Worm (Caenorhabditis elegans) whole organism, late embryonic: Measurements from ENCODE around the gene col-81.

Experiments
- T23F11.4 ChIP-seq: fragments of 200-800 bp; sonication (Bioruptor generic); optimal IDR thresholded peaks from 2 replicates; lab custom pipeline; 2018; ENCODE audit warnings: mild to moderate bottlenecking, missing genetic modification characterization, missing compliant biosample characterization
- ama-1 ChIP-seq: fragments of 150-350 bp; optimal IDR thresholded peaks from 2 replicates; lab custom pipeline; 2014
- ceh-22 ChIP-seq: sonication (generic microtip); optimal IDR thresholded peaks from 2 replicates; lab custom pipeline; 2017; ENCODE audit warnings: missing biosample characterization, missing genetic modification characterization
- che-1 ChIP-seq: sonication (generic microtip); optimal IDR thresholded peaks from 2 replicates; lab custom pipeline; 2016; ENCODE audit warnings: mild to moderate bottlenecking, missing genetic modification characterization, missing compliant biosample characterization
- dmd-4 ChIP-seq: sonication (generic microtip); optimal IDR thresholded peaks from 2 replicates; lab custom pipeline; 2016; ENCODE audit warnings: borderline replicate concordance, missing genetic modification characterization, missing compliant biosample characterization
- elt-2 ChIP-seq: sonication (generic microtip); optimal IDR thresholded peaks from 2 replicates; lab custom pipeline; 2016; ENCODE audit warnings: missing genetic modification reagents, missing genetic modification characterization, missing compliant biosample characterization
- fkh-10 ChIP-seq: fragments of 150-350 bp; optimal IDR thresholded peaks from 2 replicates; lab custom pipeline; 2014; ENCODE audit warnings: missing biosample characterization, missing genetic modification reagents, missing genetic modification characterization
- lin-11 ChIP-seq: fragments of 200-800 bp; sonication (Bioruptor generic); optimal IDR thresholded peaks from 2 replicates; lab custom pipeline; 2018; ENCODE audit warnings: mild to moderate bottlenecking, missing genetic modification characterization, missing compliant biosample characterization
- nfya-1 ChIP-seq: sonication (generic microtip); optimal IDR thresholded peaks from 2 replicates; lab custom pipeline; 2017; ENCODE audit warnings: missing genetic modification characterization, mild to moderate bottlenecking, missing compliant biosample characterization, antibody characterized with exemption, moderate library complexity
- npax-4 ChIP-seq: sonication (generic microtip); optimal IDR thresholded peaks from 2 replicates; lab custom pipeline; 2016; ENCODE audit warnings: missing genetic modification characterization, missing compliant biosample characterization
- pha-4 ChIP-seq: fragments of 150-350 bp; optimal IDR thresholded peaks from 2 replicates; lab custom pipeline; 2018; ENCODE audit warnings: missing biosample characterization, missing genetic modification reagents, missing genetic modification characterization
- unc-86 ChIP-seq: sonication (generic microtip); optimal IDR thresholded peaks from 2 replicates; lab custom pipeline; 2016; ENCODE audit warnings: missing genetic modification characterization, missing compliant biosample characterization
- zip-5 ChIP-seq: sonication (generic microtip); optimal IDR thresholded peaks from 2 replicates; lab custom pipeline; 2016; ENCODE audit warnings: missing genetic modification characterization, missing compliant biosample characterization

DNA sequence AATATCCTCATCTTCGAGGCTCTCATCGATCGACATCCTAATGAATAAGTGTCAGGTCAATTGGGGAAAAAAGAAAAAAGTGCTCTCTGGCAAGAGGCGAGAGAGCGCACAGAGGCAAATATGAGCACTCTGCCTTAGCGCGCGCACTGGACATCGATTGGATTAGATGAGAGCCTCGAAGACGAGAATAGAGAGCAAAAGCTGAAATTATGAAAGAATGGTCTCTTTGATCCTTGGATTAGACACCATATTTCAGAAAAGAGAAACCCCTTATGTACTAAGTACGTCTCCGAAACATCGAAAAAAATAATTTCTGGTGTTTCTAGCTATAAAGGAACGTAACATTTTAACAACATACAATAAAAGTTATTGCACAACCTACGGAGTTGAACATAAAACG, 41.7 kb upstream of the col-81 start, which contains the start of gene F45E10.2:
- TF ChIP-seq pha-4 (tag; lab: Kevin White, UChicago) (no peak), ama-1 (lab: Kevin White, UChicago) (no peak), nfya-1 (tag; lab: Kevin White, UChicago) (no peak), elt-2 (no peak), ceh-22 (tag; lab: Kevin White, UChicago) (no peak), T23F11.4 (GFP tag; lab: Kevin White, UChicago) (no peak), che-1 (tag; lab: Kevin White, UChicago) (no peak), lin-11 (no peak), unc-86 (no peak), dmd-4 (tag; lab: Kevin White, UChicago) (no peak), zip-5 (no peak), fkh-10 (no peak), npax-4 (no peak)
